Fruit fly (Drosophila melanogaster) whole organism: ENCODE data around the gene spn-B.

Experiments used
- CG8478 ChIP-seq: fragments of >200 bp; optimal IDR thresholded peaks from 2 replicates; lab custom pipeline; 2018; ENCODE audit warnings: inconsistent platforms
- Dll ChIP-seq: fragments of >200 bp; optimal IDR thresholded peaks from 2 replicates; lab custom pipeline; 2017
- EcR ChIP-seq, 2 experiments: fragments of >200 bp; optimal IDR thresholded peaks; 2 replicates each; lab custom pipeline; 2017; ENCODE audit warnings: missing biosample characterization in 2 of 2, missing genetic modification characterization in 2 of 2, missing genetic modification reagents in 2 of 2
- usp ChIP-seq: fragments of >200 bp; optimal IDR thresholded peaks from 2 replicates; lab custom pipeline; 2017; ENCODE audit warnings: missing biosample characterization, missing genetic modification characterization, mixed read lengths

DNA sequence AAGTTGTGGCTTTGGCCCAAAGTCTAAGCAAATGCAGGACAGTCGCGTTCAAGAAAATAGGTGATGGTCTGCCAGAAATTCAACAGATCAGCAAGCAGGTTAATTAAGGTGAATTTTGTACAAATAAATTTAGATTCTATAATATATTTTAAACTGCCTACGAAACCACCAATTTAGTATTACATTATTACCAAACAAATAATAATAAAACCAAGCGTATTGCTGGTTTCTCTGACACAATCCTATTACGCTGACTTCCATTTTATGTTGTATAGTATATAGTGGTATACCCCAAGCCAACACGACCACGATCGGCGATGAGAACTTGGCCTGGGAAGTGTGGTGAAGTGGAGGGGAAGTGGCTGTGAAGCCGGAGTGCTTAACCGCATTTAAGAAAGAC, 36.4 kb upstream of the spn-B start:
- TF ChIP-seq EcR (GFP tag; optimal IDR thresholded peaks at IDR 0.05; lab: Kevin White, UChicago) (no peak), CG8478 (lab: Kevin White, UChicago) (no peak), usp (GFP tag; lab: Kevin White, UChicago) (no peak), Dll (no peak)
